Worm (Caenorhabditis elegans) whole organism, late embryonic: ENCODE measurements around the gene T24H7.9.

Source experiments
- C08G9.2 ChIP-seq: sonication (generic microtip); optimal IDR thresholded peaks from 2 replicates; lab custom pipeline; 2016; ENCODE audit warnings: mild to moderate bottlenecking, missing genetic modification characterization, moderate library complexity, missing compliant biosample characterization
- F13H6.1 ChIP-seq: sonication (generic microtip); optimal IDR thresholded peaks from 2 replicates; lab custom pipeline; 2016; ENCODE audit warnings: missing genetic modification characterization, missing compliant biosample characterization
- K02D7.2 ChIP-seq: sonication (generic microtip); optimal IDR thresholded peaks from 2 replicates; lab custom pipeline; 2017; ENCODE audit warnings: mild to moderate bottlenecking, missing genetic modification characterization, missing compliant biosample characterization
- ceh-14 ChIP-seq: sonication (generic microtip); optimal IDR thresholded peaks from 2 replicates; lab custom pipeline; 2016; ENCODE audit warnings: missing genotype, missing genetic modification characterization, missing compliant biosample characterization
- ceh-18 ChIP-seq: sonication (generic microtip); optimal IDR thresholded peaks from 2 replicates; lab custom pipeline; 2016; ENCODE audit warnings: missing genetic modification characterization, missing compliant biosample characterization
- ceh-2 ChIP-seq: sonication (generic microtip); optimal IDR thresholded peaks from 2 replicates; lab custom pipeline; 2016; ENCODE audit warnings: missing genotype, missing genetic modification characterization, missing compliant biosample characterization
- ceh-22 ChIP-seq: sonication (generic microtip); optimal IDR thresholded peaks from 2 replicates; lab custom pipeline; 2017; ENCODE audit warnings: missing biosample characterization, missing genetic modification characterization
- ceh-24 ChIP-seq: sonication (generic microtip); optimal IDR thresholded peaks from 2 replicates; lab custom pipeline; 2016; ENCODE audit warnings: mild to moderate bottlenecking, missing genetic modification characterization, missing compliant biosample characterization
- ceh-30 ChIP-seq: fragments of 150-350 bp; optimal IDR thresholded peaks from 2 replicates; lab custom pipeline; 2014; ENCODE audit warnings: missing biosample characterization, missing genetic modification characterization
- ceh-31 ChIP-seq: sonication (generic microtip); optimal IDR thresholded peaks from 2 replicates; lab custom pipeline; 2016; ENCODE audit warnings: missing genetic modification characterization, missing compliant biosample characterization
- ceh-34 ChIP-seq: sonication (generic microtip); optimal IDR thresholded peaks from 2 replicates; lab custom pipeline; 2016; ENCODE audit warnings: mild to moderate bottlenecking, missing genetic modification characterization, missing compliant biosample characterization
- ceh-48 ChIP-seq: sonication (generic microtip); optimal IDR thresholded peaks from 2 replicates; lab custom pipeline; 2016; ENCODE audit warnings: missing genetic modification characterization, inconsistent platforms, missing compliant biosample characterization
- ceh-6 ChIP-seq: fragments of 200-800 bp; sonication (Bioruptor generic); optimal IDR thresholded peaks from 2 replicates; lab custom pipeline; 2018; ENCODE audit warnings: mild to moderate bottlenecking, missing genetic modification characterization, missing compliant biosample characterization
- che-1 ChIP-seq: sonication (generic microtip); optimal IDR thresholded peaks from 2 replicates; lab custom pipeline; 2016; ENCODE audit warnings: mild to moderate bottlenecking, missing genetic modification characterization, missing compliant biosample characterization
- dve-1 ChIP-seq: sonication (generic microtip); optimal IDR thresholded peaks from 2 replicates; lab custom pipeline; 2017; ENCODE audit warnings: antibody characterized with exemption, mild to moderate bottlenecking, missing genetic modification characterization, missing compliant biosample characterization
- elt-2 ChIP-seq: sonication (generic microtip); optimal IDR thresholded peaks from 2 replicates; lab custom pipeline; 2016; ENCODE audit warnings: missing genetic modification reagents, missing genetic modification characterization, missing compliant biosample characterization
- elt-4 ChIP-seq: sonication (generic microtip); optimal IDR thresholded peaks from 2 replicates; lab custom pipeline; 2016; ENCODE audit warnings: missing genetic modification characterization, missing compliant biosample characterization
- eyg-1 ChIP-seq: sonication (generic microtip); optimal IDR thresholded peaks from 2 replicates; lab custom pipeline; 2016; ENCODE audit warnings: missing genotype, missing genetic modification characterization, missing compliant biosample characterization
- fax-1 ChIP-seq: sonication (generic microtip); optimal IDR thresholded peaks from 2 replicates; lab custom pipeline; 2016; ENCODE audit warnings: missing genotype, missing genetic modification characterization, missing compliant biosample characterization
- fkh-6 ChIP-seq: sonication (generic microtip); optimal IDR thresholded peaks from 2 replicates; lab custom pipeline; 2016; ENCODE audit warnings: missing genetic modification characterization, missing compliant biosample characterization
- hlh-15 ChIP-seq: sonication (generic microtip); optimal IDR thresholded peaks from 2 replicates; lab custom pipeline; 2016; ENCODE audit warnings: missing genetic modification characterization, missing compliant biosample characterization
- madf-2 ChIP-seq: sonication (generic microtip); optimal IDR thresholded peaks from 2 replicates; lab custom pipeline; 2017; ENCODE audit warnings: missing genetic modification characterization, missing compliant biosample characterization
- nfya-1 ChIP-seq: sonication (generic microtip); optimal IDR thresholded peaks from 2 replicates; lab custom pipeline; 2017; ENCODE audit warnings: missing genetic modification characterization, mild to moderate bottlenecking, missing compliant biosample characterization, antibody characterized with exemption, moderate library complexity
- pat-9 ChIP-seq: fragments of 200-800 bp; sonication (Bioruptor generic); optimal IDR thresholded peaks from 2 replicates; lab custom pipeline; 2018; ENCODE audit warnings: mild to moderate bottlenecking, missing genetic modification characterization, moderate library complexity, missing compliant biosample characterization
- pax-1 ChIP-seq: fragments of 150-350 bp; optimal IDR thresholded peaks from 2 replicates; lab custom pipeline; 2014; ENCODE audit warnings: missing biosample characterization, missing genetic modification characterization
- ref-2 ChIP-seq: sonication (generic microtip); optimal IDR thresholded peaks from 2 replicates; lab custom pipeline; 2016; ENCODE audit warnings: missing genetic modification characterization, missing compliant biosample characterization
- rnt-1 ChIP-seq: sonication (generic microtip); optimal IDR thresholded peaks from 2 replicates; lab custom pipeline; 2016; ENCODE audit warnings: missing genetic modification characterization, missing compliant biosample characterization
- sox-2 ChIP-seq: fragments of 200-800 bp; sonication (Bioruptor generic); IDR thresholded peaks from 2 replicates; pipeline ENCODE4 v1.3.6; 2022; ENCODE audit warnings: missing genetic modification reagents, missing genetic modification characterization, missing compliant biosample characterization
- sox-4 ChIP-seq: sonication (generic microtip); optimal IDR thresholded peaks from 2 replicates; lab custom pipeline; 2017; ENCODE audit warnings: mild to moderate bottlenecking, missing genetic modification characterization, inconsistent platforms, missing compliant biosample characterization
- tbx-2 ChIP-seq: sonication (generic microtip); optimal IDR thresholded peaks from 2 replicates; lab custom pipeline; 2016; ENCODE audit warnings: missing genetic modification characterization, missing compliant biosample characterization
- tbx-7 ChIP-seq: sonication (generic microtip); optimal IDR thresholded peaks from 2 replicates; lab custom pipeline; 2016; ENCODE audit warnings: missing genotype, missing genetic modification characterization, missing compliant biosample characterization
- unc-3 ChIP-seq, 2 experiments: fragments of 200-800 bp in 1 of 2; sonication (Bioruptor generic) in 1 of 2; sonication (generic microtip) in 1 of 2; conservative IDR thresholded peaks in 1 of 2; optimal IDR thresholded peaks in 1 of 2; 2 replicates each; pipeline versions ENCODE4 v1.3.6 to Lab custom; 2016 to 2022; ENCODE audit warnings: missing compliant biosample characterization in 2 of 2, missing genetic modification characterization in 2 of 2, missing genetic modification reagents in 1 of 2
- unc-42 ChIP-seq: sonication (generic microtip); optimal IDR thresholded peaks from 2 replicates; lab custom pipeline; 2016; ENCODE audit warnings: missing genotype, missing genetic modification characterization, missing compliant biosample characterization
- unc-55 ChIP-seq: sonication (generic microtip); optimal IDR thresholded peaks from 2 replicates; lab custom pipeline; 2017; ENCODE audit warnings: missing biosample characterization, missing genetic modification reagents, missing genetic modification characterization
- zip-5 ChIP-seq: sonication (generic microtip); optimal IDR thresholded peaks from 2 replicates; lab custom pipeline; 2016; ENCODE audit warnings: missing genetic modification characterization, missing compliant biosample characterization
- ztf-16 ChIP-seq: sonication (generic microtip); optimal IDR thresholded peaks from 2 replicates; lab custom pipeline; 2017; ENCODE audit warnings: missing genetic modification characterization, missing compliant biosample characterization

Gene T24H7.9

ce11 chrII:6281002-6281401 lies 45.7 kb upstream of the T24H7.9 start, which contains the start of gene scly-1:
Gene scly-1, minus strand, starts transcription at chrII:6281102.
- TF ChIP-seq F13H6.1 (no peak), ceh-30 (tag; lab: Kevin White, UChicago) (no peak), fkh-6 (no peak), ceh-6 (GFP tag; lab: Kevin White, UChicago) (no peak), ceh-22 (tag; lab: Kevin White, UChicago) (no peak), pat-9 (tag; lab: Kevin White, UChicago) (no peak), che-1 (tag; lab: Kevin White, UChicago) (no peak), unc-3 (GFP tag; conservative IDR thresholded peaks at IDR 0.05; lab: Robert Waterston, UW) (no peak), unc-3 (tag; optimal IDR thresholded peaks at IDR 0.05; lab: Kevin White, UChicago) (no peak), elt-2 (tag; lab: Kevin White, UChicago) (no peak), K02D7.2 (tag; lab: Kevin White, UChicago) (no peak)

- TF ChIP-seq unc-42 (tag; lab: Kevin White, UChicago): peak; percentile 25
- no peak for TF ChIP-seq dve-1 (tag; lab: Kevin White, UChicago)
Measured at ce11 chrII:6273916-6274315, 38.6 kb upstream of the T24H7.9 start, which contains the start of gene bpl-1. Gene bpl-1, plus strand, starts transcription at chrII:6274216.

- TF ChIP-seq unc-42 (tag; lab: Kevin White, UChicago): peak; percentile 79
- peak; percentile 25 for TF ChIP-seq elt-2 (tag; lab: Kevin White, UChicago)
- TF ChIP-seq unc-55 (GFP tag; lab: Kevin White, UChicago): peak; percentile 19
- TF ChIP-seq C08G9.2 (tag; lab: Kevin White, UChicago): peak; percentile 53
- no peak for TF ChIP-seq elt-4
- no peak for TF ChIP-seq eyg-1 (tag; lab: Kevin White, UChicago)
- TF ChIP-seq ref-2 (tag; lab: Kevin White, UChicago): peak; percentile 71
- TF ChIP-seq nfya-1 (tag; lab: Kevin White, UChicago): peak; percentile 80
- peak; percentile 40 for TF ChIP-seq ceh-2 (tag; lab: Kevin White, UChicago)
- no peak for TF ChIP-seq madf-2 (tag; lab: Kevin White, UChicago)
- TF ChIP-seq sox-2 (GFP tag; lab: Robert Waterston, UW): peak; percentile 7; the same call in 1 of the 2 replicates
- no peak for TF ChIP-seq hlh-15 (tag; lab: Kevin White, UChicago)
- TF ChIP-seq ceh-31 (tag; lab: Kevin White, UChicago): peak; percentile 82
- peak; percentile 31 for TF ChIP-seq rnt-1 (tag; lab: Kevin White, UChicago)
- TF ChIP-seq pax-1: peak; percentile 16
- TF ChIP-seq fax-1: peak; percentile 32
- TF ChIP-seq F13H6.1: peak; percentile 41
- TF ChIP-seq ceh-48: peak; percentile 18
- TF ChIP-seq ceh-30 (tag; lab: Kevin White, UChicago): no peak
- TF ChIP-seq ztf-16: no peak
- peak; percentile 24 for TF ChIP-seq zip-5 (tag; lab: Kevin White, UChicago)
- peak; percentile 51 for TF ChIP-seq ceh-34 (tag; lab: Kevin White, UChicago)
- TF ChIP-seq ceh-24 (tag; lab: Kevin White, UChicago): no peak
- no peak for TF ChIP-seq sox-4 (tag; lab: Kevin White, UChicago)
- no peak for TF ChIP-seq ceh-22 (tag; lab: Kevin White, UChicago)
- peak; percentile 57 for TF ChIP-seq ceh-14 (tag; lab: Kevin White, UChicago)
- peak; percentile 20 for TF ChIP-seq ceh-18 (tag; lab: Kevin White, UChicago)
- TF ChIP-seq tbx-7 (tag; lab: Kevin White, UChicago): peak; percentile 22
- TF ChIP-seq tbx-2 (tag; lab: Kevin White, UChicago): peak; percentile 73
Measured at ce11 chrII:6269805-6270414, 34.6 kb upstream of the T24H7.9 start, which contains the start of gene F13H8.2. Gene F13H8.2, plus strand, starts transcription at chrII:6270364.
